Fruit fly (Drosophila melanogaster) whole organism, embryonic: ENCODE measurements around the gene Cpr92A.
A peak's percentile ranks its signal among the peaks of the same experiment; 100 is the strongest.

Source experiments
- Asciz ChIP-seq: fragments of 200-800 bp; sonication (Bioruptor generic); optimal IDR thresholded peaks from 2 replicates; lab custom pipeline; 2017; ENCODE audit warnings: missing biosample characterization, mild to moderate bottlenecking, missing genetic modification characterization, missing genetic modification reagents
- Atf6 ChIP-seq: fragments of 200-800 bp; sonication (Bioruptor generic); IDR thresholded peaks from 2 replicates; pipeline ENCODE4 v1.3.6; 2022; ENCODE audit warnings: missing biosample characterization, missing genetic modification characterization
- B-H2 ChIP-seq: fragments of 200-800 bp; sonication (Bioruptor generic); optimal IDR thresholded peaks from 2 replicates; lab custom pipeline; 2018; ENCODE audit warnings: missing biosample characterization, mild to moderate bottlenecking, missing genetic modification characterization
- BtbVII ChIP-seq: fragments of 200-800 bp; sonication (Bioruptor generic); optimal IDR thresholded peaks from 3 replicates; lab custom pipeline; 2017; ENCODE audit warnings: missing biosample characterization, mild to moderate bottlenecking, missing genetic modification characterization
- CG12155 ChIP-seq: fragments of 200-800 bp; sonication (Bioruptor generic); optimal IDR thresholded peaks from 3 replicates; lab custom pipeline; 2016; ENCODE audit warnings: missing biosample characterization, missing genetic modification characterization
- CG13624 ChIP-seq: fragments of 200-800 bp; sonication (Bioruptor generic); optimal IDR thresholded peaks from 2 replicates; lab custom pipeline; 2016; ENCODE audit warnings: missing biosample characterization, missing genetic modification characterization
- CG2202 ChIP-seq: fragments of 200-800 bp; sonication (Bioruptor generic); optimal IDR thresholded peaks from 2 replicates; lab custom pipeline; 2018; ENCODE audit warnings: missing biosample characterization, mild to moderate bottlenecking, missing genetic modification characterization
- CG32772 ChIP-seq: fragments of 200-800 bp; sonication (Bioruptor generic); IDR thresholded peaks from 2 replicates; pipeline ENCODE4 v1.3.6; 2022; ENCODE audit warnings: missing biosample characterization, missing genetic modification characterization
- CG3281 ChIP-seq: fragments of 200-800 bp; sonication (Bioruptor generic); optimal IDR thresholded peaks from 3 replicates; lab custom pipeline; 2017; ENCODE audit warnings: missing biosample characterization, mild to moderate bottlenecking, missing genetic modification characterization
- CG34376 ChIP-seq: fragments of 200-800 bp; sonication (Bioruptor generic); optimal IDR thresholded peaks from 2 replicates; lab custom pipeline; 2018; ENCODE audit warnings: missing biosample characterization, mild to moderate bottlenecking, missing genetic modification characterization
- CG5953 ChIP-seq: fragments of 200-800 bp; sonication (Bioruptor generic); IDR thresholded peaks from 2 replicates; pipeline ENCODE4 v1.3.6; 2022; ENCODE audit warnings: missing biosample characterization, missing genetic modification characterization
- CG6272 ChIP-seq: fragments of 200-800 bp; sonication (Bioruptor generic); IDR thresholded peaks from 2 replicates; pipeline ENCODE4 v1.3.6; 2022; ENCODE audit warnings: missing biosample characterization, missing genetic modification characterization
- CG6683 ChIP-seq: fragments of 200-800 bp; sonication (Bioruptor generic); optimal IDR thresholded peaks from 2 replicates; lab custom pipeline; 2017; ENCODE audit warnings: missing biosample characterization, mild to moderate bottlenecking, missing genetic modification characterization, missing genetic modification reagents
- CG7271 ChIP-seq: fragments of 200-800 bp; sonication (Bioruptor generic); optimal IDR thresholded peaks from 2 replicates; lab custom pipeline; 2018; ENCODE audit warnings: missing biosample characterization, mild to moderate bottlenecking, missing genetic modification characterization, moderate library complexity
- CHES-1-like ChIP-seq: fragments of 200-800 bp; sonication (Bioruptor generic); optimal IDR thresholded peaks from 2 replicates; lab custom pipeline; 2016; ENCODE audit warnings: missing biosample characterization, missing genetic modification characterization
- CTCF ChIP-seq: fragments of 200-800 bp; sonication (Bioruptor generic); optimal IDR thresholded peaks from 2 replicates; lab custom pipeline; 2017; ENCODE audit warnings: missing biosample characterization, mild to moderate bottlenecking, missing genetic modification characterization, moderate library complexity
- Dek ChIP-seq: fragments of 200-800 bp; sonication (Bioruptor generic); optimal IDR thresholded peaks from 3 replicates; lab custom pipeline; 2019; ENCODE audit warnings: missing biosample characterization, mild to moderate bottlenecking, missing genetic modification characterization, moderate library complexity
- Doc2 ChIP-seq: fragments of 200-800 bp; sonication (Bioruptor generic); IDR thresholded peaks from 2 replicates; pipeline ENCODE4 v1.3.6; 2022; ENCODE audit warnings: missing biosample characterization, missing genetic modification characterization
- Ets65A ChIP-seq: fragments of 200-800 bp; sonication (Bioruptor generic); peaks from one replicate; lab custom pipeline; 2016; ENCODE audit warnings: missing biosample characterization, missing genetic modification characterization
- Fer3 ChIP-seq: fragments of 200-800 bp; sonication (Bioruptor generic); optimal IDR thresholded peaks from 2 replicates; lab custom pipeline; 2018; ENCODE audit warnings: missing biosample characterization, mild to moderate bottlenecking, missing genetic modification characterization, moderate library complexity
- Gsc ChIP-seq: fragments of 200-800 bp; sonication (Bioruptor generic); IDR thresholded peaks from 2 replicates; pipeline ENCODE4 v1.3.6; 2022; ENCODE audit warnings: missing biosample characterization, missing genetic modification characterization
- HLHmδ ChIP-seq: fragments of 200-800 bp; sonication (Bioruptor generic); optimal IDR thresholded peaks from 2 replicates; lab custom pipeline; 2018; ENCODE audit warnings: missing biosample characterization, mild to moderate bottlenecking, missing genetic modification characterization, moderate library complexity
- Hmr ChIP-seq: fragments of 200-800 bp; sonication (Bioruptor generic); optimal IDR thresholded peaks from 3 replicates; lab custom pipeline; 2017; ENCODE audit warnings: mild to moderate bottlenecking, missing biosample characterization, missing genetic modification reagents, missing genetic modification characterization
- Hr78 ChIP-seq, 2 experiments: fragments of 200-800 bp in 1 of 2; fragments of >200 bp in 1 of 2; sonication (Bioruptor generic) in 1 of 2; optimal IDR thresholded peaks; 2 replicates each; lab custom pipeline; 2017 to 2019; ENCODE audit warnings: missing biosample characterization in 2 of 2, missing genetic modification characterization in 2 of 2, mild to moderate bottlenecking in 1 of 2, moderate library complexity in 1 of 2
- MTF-1 ChIP-seq: fragments of 200-800 bp; sonication (Bioruptor generic); optimal IDR thresholded peaks from 2 replicates; lab custom pipeline; 2018; ENCODE audit warnings: missing biosample characterization, mild to moderate bottlenecking, missing genetic modification characterization, borderline replicate concordance
- Mrtf ChIP-seq: fragments of 200-800 bp; sonication (Bioruptor generic); IDR thresholded peaks from 3 replicates; pipeline ENCODE4 v1.3.6; 2022; ENCODE audit warnings: missing biosample characterization, missing genetic modification characterization
- Nf-YB ChIP-seq: fragments of 200-800 bp; sonication (Bioruptor generic); optimal IDR thresholded peaks from 3 replicates; lab custom pipeline; 2019; ENCODE audit warnings: missing biosample characterization, mild to moderate bottlenecking, missing genetic modification characterization, moderate library complexity
- Nf-YC ChIP-seq: fragments of 200-800 bp; optimal IDR thresholded peaks from 3 replicates; lab custom pipeline; 2019; ENCODE audit warnings: missing biosample characterization, mild to moderate bottlenecking, missing genetic modification characterization, moderate library complexity
- PHDP ChIP-seq: fragments of 200-800 bp; sonication (Bioruptor generic); optimal IDR thresholded peaks from 3 replicates; lab custom pipeline; 2018; ENCODE audit warnings: missing biosample characterization, mild to moderate bottlenecking, missing genetic modification characterization, moderate library complexity
- Sox100B ChIP-seq: fragments of 200-800 bp; sonication (Bioruptor generic); optimal IDR thresholded peaks from 3 replicates; lab custom pipeline; 2018; ENCODE audit warnings: missing biosample characterization, mild to moderate bottlenecking, missing genetic modification characterization
- Xbp1 ChIP-seq: fragments of 200-800 bp; sonication (Bioruptor generic); optimal IDR thresholded peaks from 3 replicates; lab custom pipeline; 2016; ENCODE audit warnings: missing biosample characterization, mild to moderate bottlenecking, missing genetic modification characterization
- al ChIP-seq: fragments of 200-800 bp; sonication (Bioruptor generic); IDR thresholded peaks from 2 replicates; pipeline ENCODE4 v1.3.6; 2022; ENCODE audit warnings: missing biosample characterization, missing genetic modification characterization
- ara ChIP-seq: fragments of 200-800 bp; sonication (Bioruptor generic); IDR thresholded peaks from 2 replicates; pipeline ENCODE4 v1.3.6; 2022; ENCODE audit warnings: missing biosample characterization, missing genetic modification characterization
- ase ChIP-seq: fragments of 200-800 bp; sonication (Bioruptor generic); IDR thresholded peaks from 3 replicates; pipeline ENCODE4 v1.3.6; 2022; ENCODE audit warnings: missing biosample characterization, missing genetic modification characterization
- bab2 ChIP-seq: fragments of 200-800 bp; sonication (Bioruptor generic); optimal IDR thresholded peaks from 2 replicates; lab custom pipeline; 2016; ENCODE audit warnings: missing biosample characterization, missing genetic modification characterization
- cato ChIP-seq: fragments of 200-800 bp; sonication (Bioruptor generic); optimal IDR thresholded peaks from 2 replicates; lab custom pipeline; 2016; ENCODE audit warnings: missing biosample characterization, missing genetic modification characterization, borderline replicate concordance
- dm ChIP-seq: fragments of 200-800 bp; sonication (Bioruptor generic); optimal IDR thresholded peaks from 3 replicates; lab custom pipeline; 2016; ENCODE audit warnings: missing biosample characterization, missing genetic modification characterization
- exex ChIP-seq: fragments of 200-800 bp; sonication (Bioruptor generic); optimal IDR thresholded peaks from 4 replicates; lab custom pipeline; 2018; ENCODE audit warnings: missing biosample characterization, mild to moderate bottlenecking, missing genetic modification characterization, moderate library complexity
- fd64A ChIP-seq: fragments of 200-800 bp; sonication (Bioruptor generic); optimal IDR thresholded peaks from 3 replicates; lab custom pipeline; 2018; ENCODE audit warnings: missing biosample characterization, mild to moderate bottlenecking, missing genetic modification characterization
- fru ChIP-seq: fragments of >200 bp; optimal IDR thresholded peaks from 2 replicates; lab custom pipeline; 2017
- gcm ChIP-seq: fragments of 200-800 bp; sonication (Bioruptor generic); optimal IDR thresholded peaks from 2 replicates; lab custom pipeline; 2019; ENCODE audit warnings: missing biosample characterization, mild to moderate bottlenecking, missing genetic modification characterization, moderate library complexity
- jigr1 ChIP-seq: fragments of 200-800 bp; sonication (Bioruptor generic); IDR thresholded peaks from 3 replicates; pipeline ENCODE4 v1.3.6; 2022; ENCODE audit warnings: missing biosample characterization, missing genetic modification characterization
- kah ChIP-seq: fragments of 200-800 bp; sonication (Bioruptor generic); optimal IDR thresholded peaks from 2 replicates; lab custom pipeline; 2018; ENCODE audit warnings: missing biosample characterization, mild to moderate bottlenecking, missing genetic modification characterization
- lab ChIP-seq: fragments of 200-800 bp; sonication (Bioruptor generic); optimal IDR thresholded peaks from 3 replicates; lab custom pipeline; 2017; ENCODE audit warnings: missing biosample characterization, missing genetic modification characterization, mild to moderate bottlenecking, moderate library complexity, missing genetic modification reagents
- lmd ChIP-seq: fragments of 200-800 bp; sonication (Bioruptor generic); IDR thresholded peaks from 2 replicates; pipeline ENCODE4 v1.3.6; 2022; ENCODE audit warnings: missing biosample characterization, missing genetic modification characterization
- nom ChIP-seq: fragments of 200-800 bp; sonication (Bioruptor generic); optimal IDR thresholded peaks from 2 replicates; lab custom pipeline; 2017; ENCODE audit warnings: missing biosample characterization, missing genetic modification characterization, mild to moderate bottlenecking, moderate library complexity, missing genetic modification reagents
- odd ChIP-seq: fragments of 200-800 bp; sonication (Bioruptor generic); optimal IDR thresholded peaks from 2 replicates; lab custom pipeline; 2017; ENCODE audit warnings: missing biosample characterization, mild to moderate bottlenecking, missing genetic modification characterization
- sens ChIP-seq: fragments of 200-800 bp; sonication (Bioruptor generic); peaks from one replicate; lab custom pipeline; 2016; ENCODE audit warnings: missing biosample characterization, missing genetic modification characterization
- sob ChIP-seq: fragments of 200-800 bp; sonication (Bioruptor generic); IDR thresholded peaks from 2 replicates; pipeline ENCODE4 v1.3.6; 2022; ENCODE audit warnings: missing biosample characterization, missing genetic modification characterization
- ssp ChIP-seq: fragments of 200-800 bp; sonication (Bioruptor generic); IDR thresholded peaks from 2 replicates; pipeline ENCODE4 v1.3.6; 2022; ENCODE audit warnings: missing biosample characterization, missing genetic modification characterization
- unc-4 ChIP-seq: fragments of 200-800 bp; sonication (Bioruptor generic); IDR thresholded peaks from 2 replicates; pipeline ENCODE4 v1.3.6; 2022; ENCODE audit warnings: missing biosample characterization, missing genetic modification characterization; ENCODE audit not compliant: partially characterized antibody

The Cpr92A gene

dm6 chr3R:19571938-19572337, 26.8 kb downstream of the Cpr92A start:
- TF ChIP-seq fd64A: no peak
- TF ChIP-seq nom (GFP tag; lab: Kevin White, UChicago): peak; percentile 4
- no peak for TF ChIP-seq CG13624
- no peak for TF ChIP-seq Xbp1
- no peak for TF ChIP-seq Fer3 (tag; lab: Kevin White, UChicago)

dm6 chr3R:19571195-19571594, 27.6 kb downstream of the Cpr92A start:
- no peak for TF ChIP-seq Ets65A (GFP tag; lab: Kevin White, UChicago)
- TF ChIP-seq BtbVII (GFP tag; lab: Kevin White, UChicago): peak; percentile 18
- no peak for TF ChIP-seq jigr1 (GFP tag; lab: Robert Waterston, UW)
- TF ChIP-seq sob (GFP tag; lab: Robert Waterston, UW): 0 out of 2 replicates have a peak, but pooled peaks have one; percentile 7
- TF ChIP-seq CHES-1-like (GFP tag; lab: Kevin White, UChicago): no peak
- no peak for TF ChIP-seq dm (GFP tag; lab: Kevin White, UChicago)
- no peak for TF ChIP-seq lab
- no peak for TF ChIP-seq MTF-1 (GFP tag; lab: Kevin White, UChicago)
- no peak for TF ChIP-seq Sox100B (GFP tag; lab: Kevin White, UChicago)
- TF ChIP-seq Dek (tag; lab: Kevin White, UChicago): no peak
- no peak for TF ChIP-seq CG5953 (GFP tag; lab: Robert Waterston, UW)
- TF ChIP-seq fru: no peak
- peak; percentile 6 for TF ChIP-seq Nf-YB (GFP tag; lab: Kevin White, UChicago)
- no peak for TF ChIP-seq lmd (GFP tag; lab: Robert Waterston, UW)
- TF ChIP-seq CG3281 (GFP tag; lab: Kevin White, UChicago): peak; percentile 7
- TF ChIP-seq CG6272 (GFP tag; lab: Robert Waterston, UW): no peak
- TF ChIP-seq HLHmδ (GFP tag; lab: Kevin White, UChicago): no peak
- no peak for TF ChIP-seq sens (GFP tag; lab: Kevin White, UChicago)
- TF ChIP-seq nom (GFP tag; lab: Kevin White, UChicago): no peak
- TF ChIP-seq CG34376: peak; percentile 32
- peak; percentile 56 for TF ChIP-seq Nf-YC (tag; lab: Kevin White, UChicago)
- TF ChIP-seq PHDP (tag; lab: Kevin White, UChicago): peak; percentile 55
- TF ChIP-seq Doc2 (GFP tag; lab: Robert Waterston, UW): no peak
- no peak for TF ChIP-seq gcm (GFP tag; lab: Kevin White, UChicago)
- no peak for TF ChIP-seq CTCF (GFP tag; lab: Kevin White, UChicago)
- no peak for TF ChIP-seq ara (GFP tag; lab: Robert Waterston, UW)
- TF ChIP-seq Hmr: peak; percentile 5
- TF ChIP-seq Mrtf (GFP tag; lab: Robert Waterston, UW): no peak
- no peak for TF ChIP-seq CG12155 (GFP tag; lab: Kevin White, UChicago)
- TF ChIP-seq ase (GFP tag; lab: Robert Waterston, UW): no peak
- TF ChIP-seq Hr78 (GFP tag; optimal IDR thresholded peaks at IDR 0.05; lab: Kevin White, UChicago): peak in 1 of 2 experiments; percentile 86
- no peak for TF ChIP-seq bab2 (GFP tag; lab: Kevin White, UChicago)
- no peak for TF ChIP-seq unc-4 (GFP tag; lab: Robert Waterston, UW)
- no peak for TF ChIP-seq CG7271
- peak; percentile 32 for TF ChIP-seq odd
- peak; percentile 18 for TF ChIP-seq B-H2 (GFP tag; lab: Kevin White, UChicago)
- TF ChIP-seq Asciz: no peak
- TF ChIP-seq CG32772 (GFP tag; lab: Robert Waterston, UW): no peak
- TF ChIP-seq Gsc (GFP tag; lab: Robert Waterston, UW): no peak
- TF ChIP-seq Atf6: no peak
- TF ChIP-seq exex: no peak
- no peak for TF ChIP-seq CG2202 (tag; lab: Kevin White, UChicago)
- no peak for TF ChIP-seq cato
- TF ChIP-seq ssp: no peak
- TF ChIP-seq al (GFP tag; lab: Robert Waterston, UW): no peak
- TF ChIP-seq kah (GFP tag; lab: Kevin White, UChicago): no peak
- no peak for TF ChIP-seq CG6683 (GFP tag; lab: Kevin White, UChicago)
